Worm (Caenorhabditis elegans): ENCODE measurements around the gene T25E12.16.

DNA sequence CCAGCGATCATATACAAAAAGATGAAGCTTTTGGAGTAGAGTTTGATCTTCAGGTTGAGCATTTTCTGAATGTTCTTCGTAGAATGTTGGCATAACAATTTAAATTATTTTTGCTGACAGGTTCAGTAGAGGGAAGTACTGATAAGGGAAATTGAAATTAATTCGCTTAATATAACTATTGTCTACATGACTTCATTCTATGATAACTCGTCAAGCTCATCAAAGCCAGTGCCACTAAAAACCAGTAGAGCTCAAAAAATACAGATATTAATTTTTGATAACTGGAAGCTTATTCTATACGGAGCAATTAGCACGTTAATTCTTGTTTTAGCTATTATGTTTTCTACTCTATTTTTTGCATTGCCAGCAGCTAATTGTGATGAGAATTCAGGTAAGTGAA lies 5.5 kb upstream of the T25E12.16 start, which contains the start of the genes clec-29 and clec-39:
- TF ChIP-seq pros-1 (tag; optimal IDR thresholded peaks at IDR 0.05), result no peak
- TF ChIP-seq unc-86 (tag; optimal IDR thresholded peaks at IDR 0.05), result no peak
- TF ChIP-seq gmeb-2 (tag; optimal IDR thresholded peaks at IDR 0.05), result no peak
- no peak for TF ChIP-seq ama-1 (optimal IDR thresholded peaks at IDR 0.05)
- TF ChIP-seq npax-4 (tag; optimal IDR thresholded peaks at IDR 0.05), result no peak
- no peak for TF ChIP-seq unc-55 (GFP tag; optimal IDR thresholded peaks at IDR 0.05)
- no peak for TF ChIP-seq nhr-11 (tag; optimal IDR thresholded peaks at IDR 0.05)

Measured in whole organism, late embryonic.